Fruit fly (Drosophila melanogaster) whole organism, pupa: ENCODE data around the gene CG42553.
A peak's percentile ranks its signal among the peaks of the same experiment; 100 is the strongest.

Experiments
- CG10348 ChIP-seq: fragments of 200-800 bp; sonication (Bioruptor generic); IDR thresholded peaks from 2 replicates; pipeline ENCODE4 v1.3.6; 2022; ENCODE audit warnings: missing biosample characterization, missing genetic modification characterization
- CG12605 ChIP-seq: fragments of 200-800 bp; sonication (Bioruptor generic); IDR thresholded peaks from 2 replicates; pipeline ENCODE4 v1.3.6; 2022; ENCODE audit warnings: missing biosample characterization, missing genetic modification characterization
- CG13204 ChIP-seq: fragments of 200-800 bp; sonication (Bioruptor generic); optimal IDR thresholded peaks from 2 replicates; lab custom pipeline; 2018; ENCODE audit warnings: missing biosample characterization, mild to moderate bottlenecking, missing genetic modification characterization, moderate library complexity
- CG14655 ChIP-seq: fragments of 200-800 bp; sonication (Bioruptor generic); optimal IDR thresholded peaks from 3 replicates; lab custom pipeline; 2017; ENCODE audit warnings: mild to moderate bottlenecking, missing biosample characterization, missing genetic modification reagents, missing genetic modification characterization
- CG15710 ChIP-seq: fragments of 200-800 bp; sonication (Bioruptor generic); optimal IDR thresholded peaks from 2 replicates; lab custom pipeline; 2018; ENCODE audit warnings: missing biosample characterization, mild to moderate bottlenecking, missing genetic modification characterization, moderate library complexity
- CG17806 ChIP-seq: fragments of 200-800 bp; sonication (Bioruptor generic); optimal IDR thresholded peaks from 2 replicates; lab custom pipeline; 2018; ENCODE audit warnings: missing biosample characterization, mild to moderate bottlenecking, missing genetic modification characterization, moderate library complexity
- CG32121 ChIP-seq: fragments of 200-800 bp; sonication (Bioruptor generic); IDR thresholded peaks from 2 replicates; pipeline ENCODE4 v1.3.6; 2022; ENCODE audit warnings: missing biosample characterization, missing genetic modification characterization
- CG34367 ChIP-seq: fragments of 200-800 bp; sonication (Bioruptor generic); optimal IDR thresholded peaks from 2 replicates; lab custom pipeline; 2018; ENCODE audit warnings: missing biosample characterization, mild to moderate bottlenecking, missing genetic modification characterization
- CG4496 ChIP-seq: fragments of 200-800 bp; sonication (Bioruptor generic); IDR thresholded peaks from 3 replicates; pipeline ENCODE4 v1.3.6; 2022; ENCODE audit warnings: missing biosample characterization, missing genetic modification characterization
- CG8159 ChIP-seq: fragments of 200-800 bp; sonication (Bioruptor generic); optimal IDR thresholded peaks from 3 replicates; lab custom pipeline; 2018; ENCODE audit warnings: missing biosample characterization, mild to moderate bottlenecking, missing genetic modification characterization, moderate library complexity
- CG8301 ChIP-seq: fragments of 200-800 bp; sonication (Bioruptor generic); optimal IDR thresholded peaks from 2 replicates; lab custom pipeline; 2018; ENCODE audit warnings: missing biosample characterization, mild to moderate bottlenecking, missing genetic modification characterization
- CG9948 ChIP-seq: fragments of 200-800 bp; sonication (Bioruptor generic); optimal IDR thresholded peaks from 2 replicates; lab custom pipeline; 2018; ENCODE audit warnings: missing biosample characterization, mild to moderate bottlenecking, missing genetic modification characterization, moderate library complexity
- D1 ChIP-seq: fragments of 200-800 bp; sonication (Bioruptor generic); optimal IDR thresholded peaks from 2 replicates; lab custom pipeline; 2018; ENCODE audit warnings: missing biosample characterization, mild to moderate bottlenecking, missing genetic modification characterization, moderate library complexity
- EcR ChIP-seq: fragments of 200-800 bp; sonication (Bioruptor generic); optimal IDR thresholded peaks from 3 replicates; lab custom pipeline; 2019; ENCODE audit warnings: missing biosample characterization, missing genetic modification characterization, mild to moderate bottlenecking, moderate library complexity, missing genetic modification reagents
- Ets98B ChIP-seq: fragments of 200-800 bp; sonication (Bioruptor generic); IDR thresholded peaks from 2 replicates; pipeline ENCODE4 v1.3.6; 2022; ENCODE audit warnings: missing biosample characterization, missing genetic modification characterization
- Pif1A ChIP-seq: fragments of 200-800 bp; sonication (Bioruptor generic); optimal IDR thresholded peaks from 3 replicates; lab custom pipeline; 2016; ENCODE audit warnings: missing biosample characterization, missing genetic modification characterization
- Pif1B ChIP-seq: fragments of 200-800 bp; sonication (Bioruptor generic); optimal IDR thresholded peaks from 3 replicates; lab custom pipeline; 2016; ENCODE audit warnings: missing biosample characterization, missing genetic modification characterization
- Snoo ChIP-seq: fragments of 200-800 bp; sonication (Bioruptor generic); optimal IDR thresholded peaks from 3 replicates; lab custom pipeline; 2017; ENCODE audit warnings: missing biosample characterization, mild to moderate bottlenecking, missing genetic modification characterization, inconsistent platforms
- fd96Ca ChIP-seq: fragments of 200-800 bp; sonication (Bioruptor generic); IDR thresholded peaks from 3 replicates; pipeline ENCODE4 v1.3.6; 2022; ENCODE audit warnings: missing biosample characterization, missing genetic modification characterization
- gl ChIP-seq: fragments of 200-800 bp; sonication (Bioruptor generic); optimal IDR thresholded peaks from 2 replicates; lab custom pipeline; 2018; ENCODE audit warnings: missing biosample characterization, mild to moderate bottlenecking, missing genetic modification characterization
- rn ChIP-seq: fragments of 200-800 bp; sonication (Bioruptor generic); IDR thresholded peaks from 2 replicates; pipeline ENCODE4 v1.3.6; 2022; ENCODE audit warnings: missing biosample characterization, missing genetic modification characterization

CG42553 gene

dm6 chr3L:820332-820731, 13.6 kb upstream of the CG42553 start:
- peak; percentile 95 for TF ChIP-seq CG4496
- TF ChIP-seq CG34367: peak; percentile 74
- TF ChIP-seq fd96Ca (GFP tag; lab: Robert Waterston, UW): peak; percentile 89
- peak; percentile 49; the same call in 1 of the 2 replicates for TF ChIP-seq CG10348 (GFP tag; lab: Robert Waterston, UW)
- peak; percentile 80 for TF ChIP-seq CG12605
- TF ChIP-seq CG15710: peak; percentile 85
- TF ChIP-seq D1 (tag; lab: Kevin White, UChicago): peak; percentile 12
- TF ChIP-seq CG17806 (tag; lab: Kevin White, UChicago): peak; percentile 87
- TF ChIP-seq CG9948 (tag; lab: Kevin White, UChicago): peak; percentile 83
- peak; percentile 55 for TF ChIP-seq gl
- TF ChIP-seq EcR (GFP tag; lab: Kevin White, UChicago): peak; percentile 12
- peak; percentile 87 for TF ChIP-seq CG14655 (GFP tag; lab: Kevin White, UChicago)
- TF ChIP-seq CG8159: peak; percentile 84
- peak; percentile 87 for TF ChIP-seq Ets98B (GFP tag; lab: Robert Waterston, UW)
- TF ChIP-seq Pif1B (GFP tag; lab: Kevin White, UChicago): peak; percentile 92
- peak; percentile 48; the same call in 1 of the 2 replicates for TF ChIP-seq rn (GFP tag; lab: Robert Waterston, UW)
- peak; percentile 84 for TF ChIP-seq Pif1A (GFP tag; lab: Kevin White, UChicago)
- TF ChIP-seq CG32121: peak; percentile 86
- TF ChIP-seq Snoo (tag; lab: Kevin White, UChicago): peak; percentile 91
- TF ChIP-seq CG13204 (GFP tag; lab: Kevin White, UChicago): peak; percentile 79
- peak; percentile 78 for TF ChIP-seq CG8301 (tag; lab: Kevin White, UChicago)

- TF ChIP-seq CG12605 (no peak), CG8301 (tag; lab: Kevin White, UChicago) (no peak), Ets98B (GFP tag; lab: Robert Waterston, UW) (peak; percentile 38), CG32121 (no peak), CG8159 (no peak), fd96Ca (GFP tag; lab: Robert Waterston, UW) (peak; percentile 37; the same call in 1 of the 3 replicates), Pif1A (GFP tag; lab: Kevin White, UChicago) (no peak), CG10348 (GFP tag; lab: Robert Waterston, UW) (no peak), CG14655 (GFP tag; lab: Kevin White, UChicago) (no peak), CG9948 (tag; lab: Kevin White, UChicago) (peak; percentile 1), CG15710 (no peak), EcR (GFP tag; lab: Kevin White, UChicago) (no peak), rn (GFP tag; lab: Robert Waterston, UW) (0 out of 2 replicates have a peak, but pooled peaks have one; percentile 18), D1 (tag; lab: Kevin White, UChicago) (no peak), Snoo (tag; lab: Kevin White, UChicago) (no peak), Pif1B (GFP tag; lab: Kevin White, UChicago) (no peak), gl (no peak), CG13204 (GFP tag; lab: Kevin White, UChicago) (no peak), CG34367 (no peak), CG17806 (tag; lab: Kevin White, UChicago) (no peak), CG4496 (peak; percentile 19; the same call in 1 of the 3 replicates)
These were observed 12.8 kb upstream of the CG42553 start for dm6 chr3L:820975-821598.

- TF ChIP-seq Ets98B (GFP tag; lab: Robert Waterston, UW) (peak; percentile 66), gl (peak; percentile 67), CG8301 (tag; lab: Kevin White, UChicago) (peak; percentile 76), CG13204 (GFP tag; lab: Kevin White, UChicago) (peak; percentile 11), Pif1B (GFP tag; lab: Kevin White, UChicago) (peak; percentile 82), CG4496 (peak; percentile 80), CG9948 (tag; lab: Kevin White, UChicago) (peak; percentile 83), CG14655 (GFP tag; lab: Kevin White, UChicago) (peak; percentile 85), rn (GFP tag; lab: Robert Waterston, UW) (peak; percentile 57), Pif1A (GFP tag; lab: Kevin White, UChicago) (peak; percentile 78), fd96Ca (GFP tag; lab: Robert Waterston, UW) (peak; percentile 81; the same call in 2 of the 3 replicates), CG10348 (GFP tag; lab: Robert Waterston, UW) (no peak), Snoo (tag; lab: Kevin White, UChicago) (peak; percentile 86), CG12605 (peak; percentile 69; the same call in 1 of the 2 replicates), CG17806 (tag; lab: Kevin White, UChicago) (peak; percentile 90), CG8159 (peak; percentile 89), EcR (GFP tag; lab: Kevin White, UChicago) (peak; percentile 75), D1 (tag; lab: Kevin White, UChicago) (peak; percentile 66), CG32121 (peak; percentile 46; the same call in 1 of the 2 replicates), CG34367 (peak; percentile 67), CG15710 (peak; percentile 71)
These were observed 11.9 kb upstream of the CG42553 start for dm6 chr3L:821951-822350.

DNA sequence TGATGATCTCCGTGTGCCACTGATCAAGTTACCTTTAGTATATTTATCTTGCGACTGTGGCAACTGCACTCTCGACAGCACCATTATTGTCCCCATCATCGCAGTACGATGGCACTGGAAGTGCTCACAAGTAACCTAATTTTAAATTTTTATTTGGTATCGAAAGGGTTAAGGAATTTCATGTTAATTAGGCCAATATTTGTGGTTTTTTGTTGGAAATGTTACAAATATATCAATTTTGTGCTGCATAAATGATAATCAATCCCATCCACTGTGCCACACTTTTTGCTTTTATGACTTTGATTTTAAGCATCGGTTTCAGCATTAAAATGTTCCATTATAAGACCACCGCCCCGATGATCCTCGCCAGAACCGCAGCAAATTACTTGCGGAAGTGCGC, 11.3 kb upstream of the CG42553 start:
- TF ChIP-seq CG8159 (peak; percentile 82), gl (peak; percentile 56), CG17806 (tag; lab: Kevin White, UChicago) (peak; percentile 78), Pif1B (GFP tag; lab: Kevin White, UChicago) (peak; percentile 70), CG10348 (GFP tag; lab: Robert Waterston, UW) (no peak), rn (GFP tag; lab: Robert Waterston, UW) (no peak), CG12605 (0 out of 2 replicates have a peak, but pooled peaks have one; percentile 45), Snoo (tag; lab: Kevin White, UChicago) (peak; percentile 67), CG14655 (GFP tag; lab: Kevin White, UChicago) (peak; percentile 70), CG8301 (tag; lab: Kevin White, UChicago) (peak; percentile 61), CG34367 (peak; percentile 64), CG13204 (GFP tag; lab: Kevin White, UChicago) (no peak), CG32121 (no peak), Ets98B (GFP tag; lab: Robert Waterston, UW) (no peak), CG4496 (peak; percentile 70), CG15710 (peak; percentile 77), EcR (GFP tag; lab: Kevin White, UChicago) (no peak), fd96Ca (GFP tag; lab: Robert Waterston, UW) (peak; percentile 61), Pif1A (GFP tag; lab: Kevin White, UChicago) (peak; percentile 61), D1 (tag; lab: Kevin White, UChicago) (peak; percentile 53), CG9948 (tag; lab: Kevin White, UChicago) (peak; percentile 70)
